Fruit fly (Drosophila melanogaster): ENCODE results near the gene CG5194.

dm6 chr3L:9037608-9038007 lies 28.0 kb upstream of the CG5194 start:
- no peak for TF ChIP-seq CG6854 (GFP tag; optimal IDR thresholded peaks at IDR 0.05)
- TF ChIP-seq CG4318 (GFP tag; optimal IDR thresholded peaks at IDR 0.05) = no peak
- no peak for TF ChIP-seq OdsH (GFP tag; optimal IDR thresholded peaks at IDR 0.05)
- no peak for TF ChIP-seq CG11902 (GFP tag; optimal IDR thresholded peaks at IDR 0.05)
- TF ChIP-seq CG31627 (GFP tag; optimal IDR thresholded peaks at IDR 0.05) = no peak

Measured in whole organism, prepupa.